Worm (Caenorhabditis elegans): ENCODE measurements around the gene C24D10.5.

ce11 chrIV:5173032-5173431 lies 23.1 kb downstream of the C24D10.5 start, which contains the start of gene lam-1:
- TF ChIP-seq flt-1 (GFP tag; IDR thresholded peaks at IDR 0.05), result no peak
- no peak for TF ChIP-seq tra-4 (tag; optimal IDR thresholded peaks at IDR 0.05)
- no peak for TF ChIP-seq ama-1 (optimal IDR thresholded peaks at IDR 0.05)
- no peak for TF ChIP-seq ets-7 (tag; optimal IDR thresholded peaks at IDR 0.05)
- no peak for TF ChIP-seq scrt-1 (GFP tag; IDR thresholded peaks at IDR 0.05)

Measured in whole organism, early embryonic.